Worm (Caenorhabditis elegans) whole organism, L4/young adult: Measurements from ENCODE around the gene C48D5.3.

Source experiments
- W03F9.2 ChIP-seq: fragments of 150-350 bp; optimal IDR thresholded peaks from 2 replicates; lab custom pipeline; 2014; ENCODE audit warnings: missing biosample characterization, missing genetic modification characterization
- him-1 ChIP-seq: sonication (generic microtip); optimal IDR thresholded peaks from 2 replicates; lab custom pipeline; 2016; ENCODE audit warnings: missing genotype, missing genetic modification reagents, missing genetic modification characterization, missing compliant biosample characterization

DNA sequence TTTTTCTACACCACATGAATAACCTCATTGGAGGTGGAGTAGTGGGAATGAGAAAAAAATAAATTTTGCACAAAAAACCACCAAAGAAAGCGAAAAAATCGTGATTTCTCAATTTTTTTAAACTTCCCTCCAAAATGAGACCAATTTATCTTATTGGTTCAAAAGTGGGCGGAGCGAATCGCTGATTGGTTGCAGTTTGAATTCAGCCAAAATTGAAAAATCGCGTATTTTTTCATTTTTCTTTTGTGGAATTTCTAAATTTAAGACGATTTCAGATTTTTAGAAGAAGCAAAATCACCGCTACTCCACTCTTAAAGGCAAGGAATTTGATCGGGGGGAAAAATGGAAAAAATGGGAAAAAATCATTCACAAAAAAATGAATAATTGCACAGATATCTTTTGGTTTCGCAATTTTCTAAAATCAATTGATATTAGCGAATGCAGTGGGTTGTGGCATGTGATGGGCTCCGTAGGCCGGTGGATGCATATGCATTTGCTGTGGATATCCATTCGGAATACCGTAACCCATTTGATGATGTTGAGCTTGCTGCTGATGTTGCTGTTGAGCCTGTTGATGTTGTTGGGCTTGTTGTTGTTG, 31.4 kb upstream of the C48D5.3 start:
- TF ChIP-seq him-1 (tag; lab: Kevin White, UChicago) = no peak
- TF ChIP-seq W03F9.2 (tag; lab: Kevin White, UChicago) = no peak
